Worm (Caenorhabditis elegans) whole organism, L4 larva: ENCODE measurements around the gene tnt-3.

Experiments
- F26F4.8 ChIP-seq: fragments of 200-800 bp; sonication (Bioruptor generic); conservative IDR thresholded peaks from 2 replicates; pipeline ENCODE4 v1.3.6; 2022; ENCODE audit warnings: missing genetic modification characterization, missing compliant biosample characterization
- F37D6.2 ChIP-seq: sonication (generic microtip); optimal IDR thresholded peaks from 2 replicates; lab custom pipeline; 2016; ENCODE audit warnings: mild to moderate bottlenecking, missing genetic modification characterization, missing compliant biosample characterization
- R02D3.7 ChIP-seq: fragments of 150-350 bp; sonication (generic microtip); optimal IDR thresholded peaks from 3 replicates; lab custom pipeline; 2014; ENCODE audit warnings: missing biosample characterization, missing genetic modification characterization
- arid-1 ChIP-seq: fragments of 200-800 bp; sonication (Bioruptor generic); conservative IDR thresholded peaks from 2 replicates; pipeline ENCODE4 v1.3.6; 2022; ENCODE audit warnings: missing genetic modification reagents, missing genetic modification characterization, missing compliant biosample characterization
- dve-1 ChIP-seq: sonication (generic microtip); optimal IDR thresholded peaks from 2 replicates; lab custom pipeline; 2017; ENCODE audit warnings: antibody characterized with exemption, mild to moderate bottlenecking, missing genetic modification characterization, missing compliant biosample characterization; ENCODE audit not compliant: insufficient read depth
- gei-8 ChIP-seq: fragments of 200-800 bp; sonication (Bioruptor generic); optimal IDR thresholded peaks from 2 replicates; lab custom pipeline; 2018; ENCODE audit warnings: mild to moderate bottlenecking, missing genetic modification characterization, missing compliant biosample characterization
- lin-1 ChIP-seq: fragments of 200-800 bp; sonication (Bioruptor generic); IDR thresholded peaks from 2 replicates; pipeline ENCODE4 v1.3.6; 2022; ENCODE audit warnings: missing genetic modification reagents, missing genetic modification characterization, missing compliant biosample characterization
- lin-39 ChIP-seq: fragments of 150-350 bp; optimal IDR thresholded peaks from 2 replicates; lab custom pipeline; 2014; ENCODE audit warnings: missing biosample characterization, missing genetic modification reagents, missing genetic modification characterization
- nhr-41 ChIP-seq: fragments of 200-800 bp; sonication (Bioruptor generic); IDR thresholded peaks from 2 replicates; pipeline ENCODE4 v1.3.6; 2022; ENCODE audit warnings: missing genetic modification reagents, missing genetic modification characterization, missing compliant biosample characterization
- unc-62 ChIP-seq, 3 experiments: fragments of 150-350 bp in 1 of 3; sonication (generic microtip); optimal IDR thresholded peaks in 2 of 3; peaks in 1 of 3; 1 replicate in 1 of 3; 2 replicates in 2 of 3; lab custom pipeline; 2014 to 2017; ENCODE audit warnings: missing biosample characterization in 3 of 3, missing genetic modification characterization in 3 of 3, missing genetic modification reagents in 3 of 3, missing genotype in 1 of 3

DNA sequence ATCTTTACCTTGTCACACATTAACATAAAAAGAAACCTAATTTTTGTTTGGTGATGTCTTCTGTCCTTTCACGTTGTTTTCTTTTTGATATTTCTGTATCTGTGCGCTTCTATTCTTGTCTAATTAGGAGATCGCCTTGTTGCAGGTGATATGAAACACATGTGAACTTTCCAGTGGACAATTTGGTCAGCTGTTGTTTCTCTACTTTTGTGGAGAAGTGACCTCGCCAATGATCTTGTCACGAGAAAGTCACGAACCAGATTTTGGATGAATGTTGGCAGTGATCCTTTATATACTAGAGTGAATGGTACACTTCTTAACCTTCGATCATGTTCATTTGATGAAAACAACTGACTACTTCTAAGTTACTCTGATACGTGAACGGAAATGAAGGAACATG is 12.4 kb downstream of the tnt-3 start:
- no peak for TF ChIP-seq dve-1 (tag; lab: Kevin White, UChicago)
- TF ChIP-seq R02D3.7, result no peak
- no peak for TF ChIP-seq gei-8 (GFP tag; lab: Kevin White, UChicago)
- TF ChIP-seq lin-39, result no peak
- no peak for TF ChIP-seq nhr-41 (GFP tag; lab: Robert Waterston, UW)
- TF ChIP-seq unc-62 (GFP tag; optimal IDR thresholded peaks at IDR 0.05 in 1 of 2; lab: Kevin White, UChicago), result no peak
- TF ChIP-seq unc-62 (tag; optimal IDR thresholded peaks at IDR 0.05; lab: Kevin White, UChicago), result no peak
- no peak for TF ChIP-seq F26F4.8 (GFP tag; lab: Robert Waterston, UW)
- TF ChIP-seq lin-1 (GFP tag; lab: Robert Waterston, UW), result no peak
- TF ChIP-seq arid-1 (GFP tag; lab: Robert Waterston, UW), result no peak
- no peak for TF ChIP-seq F37D6.2
